Fruit fly (Drosophila melanogaster) whole organism, wandering third instar larva: ENCODE measurements around the gene CG31343.
"Not testable (repeated sequence)": the region's sequence is repeated elsewhere in the genome, so short reads cannot be mapped to it uniquely, and the experiment has no call there.

Experiments used
- Abd-B ChIP-seq: fragments of >200 bp; optimal IDR thresholded peaks from 2 replicates; lab custom pipeline; 2017; ENCODE audit warnings: missing biosample characterization, missing genetic modification characterization
- CG32264 ChIP-seq: fragments of 200-800 bp; sonication (Bioruptor generic); optimal IDR thresholded peaks from 2 replicates; lab custom pipeline; 2016; ENCODE audit warnings: missing biosample characterization, missing genetic modification characterization
- CrebA ChIP-seq: fragments of 200-800 bp; sonication (Bioruptor generic); optimal IDR thresholded peaks from 2 replicates; lab custom pipeline; 2016; ENCODE audit warnings: missing biosample characterization, mild to moderate bottlenecking, missing genetic modification characterization, borderline replicate concordance
- Dfd ChIP-seq: fragments of >200 bp; optimal IDR thresholded peaks from 2 replicates; lab custom pipeline; 2017; ENCODE audit warnings: missing biosample characterization, missing genetic modification characterization
- Dif ChIP-seq: fragments of 200-275, 200-300 bp; sonication (Bioruptor generic); optimal IDR thresholded peaks from 2 replicates; lab custom pipeline; 2018; ENCODE audit warnings: missing biosample characterization, missing genetic modification characterization; ENCODE audit not compliant: partially characterized antibody
- GATAd ChIP-seq: sonication (Bioruptor generic); optimal IDR thresholded peaks from 2 replicates; lab custom pipeline; 2016; ENCODE audit warnings: missing biosample characterization, missing genetic modification characterization
- HLH106 ChIP-seq: fragments of 200-800 bp; optimal IDR thresholded peaks from 3 replicates; lab custom pipeline; 2019; ENCODE audit warnings: missing biosample characterization, mild to moderate bottlenecking, missing genetic modification characterization, moderate library complexity
- Hr78 ChIP-seq: fragments of >200 bp; optimal IDR thresholded peaks from 2 replicates; lab custom pipeline; 2017; ENCODE audit warnings: missing biosample characterization, missing genetic modification characterization
- Hr83 ChIP-seq: fragments of 200-300 bp; sonication (Bioruptor generic); optimal IDR thresholded peaks from 2 replicates; lab custom pipeline; 2016; ENCODE audit warnings: missing biosample characterization, mild to moderate bottlenecking, missing genetic modification characterization, moderate library complexity; ENCODE audit not compliant: poor library complexity, severe bottlenecking
- Jra ChIP-seq: sonication (Bioruptor generic); optimal IDR thresholded peaks from 2 replicates; lab custom pipeline; 2016; ENCODE audit warnings: missing biosample characterization, missing genetic modification characterization
- Mio ChIP-seq: sonication (Bioruptor generic); optimal IDR thresholded peaks from 2 replicates; lab custom pipeline; 2016; ENCODE audit warnings: missing biosample characterization, missing genetic modification characterization
- Myc ChIP-seq: fragments of >200 bp; optimal IDR thresholded peaks from 2 replicates; lab custom pipeline; 2017
- N ChIP-seq: fragments of >200 bp; optimal IDR thresholded peaks from 2 replicates; lab custom pipeline; 2018; ENCODE audit warnings: missing biosample characterization, missing external identifiers, missing genetic modification characterization
- OdsH ChIP-seq: fragments of 200-800 bp; sonication (Bioruptor generic); optimal IDR thresholded peaks from 2 replicates; lab custom pipeline; 2016; ENCODE audit warnings: missing biosample characterization, mild to moderate bottlenecking, missing genetic modification characterization
- Sp1 ChIP-seq: fragments of 200-800 bp; sonication (Bioruptor generic); optimal IDR thresholded peaks from 3 replicates; lab custom pipeline; 2019; ENCODE audit warnings: missing biosample characterization, mild to moderate bottlenecking, missing genetic modification characterization, moderate library complexity
- brk ChIP-seq: fragments of 200-800 bp; sonication (Bioruptor generic); optimal IDR thresholded peaks from 2 replicates; lab custom pipeline; 2016; ENCODE audit warnings: missing biosample characterization, mild to moderate bottlenecking, missing genetic modification characterization
- dl ChIP-seq, 2 experiments: fragments of 175-275, 200-275 bp in 1 of 2; fragments of 200-275 bp in 1 of 2; sonication (Bioruptor generic); optimal IDR thresholded peaks; lab custom pipeline; 2018; ENCODE audit warnings: mild to moderate bottlenecking in 2 of 2, missing biosample characterization in 2 of 2, missing genetic modification characterization in 2 of 2, moderate library complexity in 2 of 2; ENCODE audit not compliant: partially characterized antibody in 2 of 2, insufficient read depth in 1 of 2
- dmrt93B ChIP-seq: fragments of 200-800 bp; sonication (Bioruptor generic); optimal IDR thresholded peaks from 2 replicates; lab custom pipeline; 2018; ENCODE audit warnings: missing biosample characterization, mild to moderate bottlenecking, missing genetic modification characterization
- dsf ChIP-seq: sonication (Bioruptor generic); optimal IDR thresholded peaks from 2 replicates; lab custom pipeline; 2016; ENCODE audit warnings: missing biosample characterization, missing genetic modification characterization, borderline replicate concordance
- ey ChIP-seq: fragments of 200-800 bp; sonication (Bioruptor generic); optimal IDR thresholded peaks from 2 replicates; lab custom pipeline; 2016; ENCODE audit warnings: missing biosample characterization, missing genetic modification characterization
- foxo ChIP-seq, 2 experiments: fragments of 200-800 bp; sonication (Bioruptor generic); optimal IDR thresholded peaks; 2 replicates in 1 of 2; 3 replicates in 1 of 2; lab custom pipeline; 2016 to 2017; ENCODE audit warnings: missing biosample characterization in 2 of 2, missing genetic modification characterization in 2 of 2
- fru ChIP-seq: fragments of 200-800 bp; sonication (Bioruptor generic); optimal IDR thresholded peaks from 3 replicates; lab custom pipeline; 2016; ENCODE audit warnings: missing biosample characterization, mild to moderate bottlenecking, missing genetic modification characterization
- h ChIP-seq: fragments of 200-800 bp; sonication (Bioruptor generic); optimal IDR thresholded peaks from 3 replicates; lab custom pipeline; 2016; ENCODE audit warnings: missing biosample characterization, mild to moderate bottlenecking, missing genetic modification characterization
- jim ChIP-seq: fragments of 175-275, 200-325 bp; sonication (Bioruptor generic); optimal IDR thresholded peaks from 2 replicates; lab custom pipeline; 2016; ENCODE audit warnings: missing biosample characterization, mild to moderate bottlenecking, missing genetic modification characterization
- lola ChIP-seq: fragments of >200 bp; optimal IDR thresholded peaks from 2 replicates; lab custom pipeline; 2017; ENCODE audit warnings: missing biosample characterization, missing genetic modification characterization
- pan ChIP-seq: fragments of >200 bp; optimal IDR thresholded peaks from 2 replicates; lab custom pipeline; 2017
- psq ChIP-seq: fragments of 200-800 bp; sonication (Bioruptor generic); optimal IDR thresholded peaks from 3 replicates; lab custom pipeline; 2017; ENCODE audit warnings: missing biosample characterization, mild to moderate bottlenecking, missing genetic modification characterization, moderate library complexity
- rgr ChIP-seq: fragments of 200-800 bp; sonication (Bioruptor generic); optimal IDR thresholded peaks from 3 replicates; lab custom pipeline; 2016; ENCODE audit warnings: missing biosample characterization, mild to moderate bottlenecking, missing genetic modification characterization
- sv ChIP-seq: fragments of 200-800 bp; sonication (Bioruptor generic); optimal IDR thresholded peaks from 3 replicates; lab custom pipeline; 2016; ENCODE audit warnings: missing biosample characterization, missing genetic modification characterization
- tai ChIP-seq: sonication (Bioruptor generic); optimal IDR thresholded peaks from 2 replicates; lab custom pipeline; 2016; ENCODE audit warnings: missing biosample characterization, missing genetic modification characterization
- usp ChIP-seq: fragments of >200 bp; optimal IDR thresholded peaks from 2 replicates; lab custom pipeline; 2017; ENCODE audit warnings: missing biosample characterization, missing genetic modification characterization

The CG31343 gene

DNA sequence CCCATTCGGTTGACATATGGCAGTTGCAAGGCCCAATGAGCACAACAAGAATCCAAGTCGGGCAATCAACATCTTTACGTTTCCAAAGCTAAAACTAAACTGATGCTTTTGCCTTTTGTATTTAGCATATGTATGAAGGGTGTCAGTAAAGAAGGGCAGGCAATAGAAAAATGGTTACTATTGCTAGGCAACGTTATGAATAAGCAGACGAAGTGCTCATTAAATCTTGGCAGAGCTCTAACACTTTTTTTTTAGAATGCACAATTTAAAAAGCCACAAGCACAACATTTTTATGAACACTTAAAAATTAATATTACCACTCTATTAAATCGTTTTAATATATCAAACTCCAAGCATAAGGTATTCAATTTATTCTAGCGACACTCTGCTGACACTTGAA, 8.9 kb upstream of the CG31343 start, which contains the start of gene Sfp93F:
Gene Sfp93F (minus strand): TSS at position 101 of the 400 bp plus-strand sequence.
- not testable (repeated sequence) for TF ChIP-seq usp, OdsH, fru (GFP tag; lab: Kevin White, UChicago)

DNA sequence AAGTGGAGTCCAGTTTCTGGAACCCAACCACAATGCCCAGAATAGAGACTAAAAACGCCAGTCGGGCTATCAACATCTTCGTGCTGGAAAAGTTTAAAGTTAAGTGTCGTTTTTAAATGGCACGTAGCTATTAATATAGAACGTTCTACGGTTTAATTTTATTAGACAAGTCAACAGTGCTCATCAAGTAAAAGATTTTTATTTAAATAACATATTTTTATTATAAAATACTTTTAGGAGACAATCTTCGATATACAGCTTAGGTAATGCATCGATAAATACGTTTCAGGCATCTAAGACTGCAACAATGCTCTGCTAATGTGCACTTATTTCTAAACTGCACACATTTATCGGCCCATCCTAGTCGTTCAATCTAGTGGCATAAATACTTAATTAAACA, 8.3 kb upstream of the CG31343 start, which contains the start of gene CG42869:
Gene CG42869 (minus strand): TSS at position 101 of the 400 bp plus-strand sequence.
- TF ChIP-seq sv (GFP tag; lab: Kevin White, UChicago) (no peak), foxo (GFP tag; optimal IDR thresholded peaks at IDR 0.05; lab: Kevin White, UChicago) (no peak), CG32264 (GFP tag; lab: Kevin White, UChicago) (no peak), Abd-B (GFP tag; lab: Kevin White, UChicago) (no peak), jim (GFP tag; lab: Kevin White, UChicago) (no peak), Myc (no peak), Sp1 (GFP tag; lab: Kevin White, UChicago) (no peak), dl (GFP tag; optimal IDR thresholded peaks at IDR 0.05; lab: Kevin White, UChicago; ENCODE audit: insufficient read depth in 1 of 2, partially characterized antibody in 2 of 2) (no peak), Jra (GFP tag; lab: Kevin White, UChicago) (no peak), pan (lab: Kevin White, UChicago) (no peak), Hr83 (GFP tag; lab: Kevin White, UChicago) (no peak), rgr (GFP tag; lab: Kevin White, UChicago) (no peak), ey (GFP tag; lab: Kevin White, UChicago) (no peak), Hr78 (GFP tag; lab: Kevin White, UChicago) (no peak), brk (GFP tag; lab: Kevin White, UChicago) (no peak), GATAd (GFP tag; lab: Kevin White, UChicago) (no peak), lola (GFP tag; lab: Kevin White, UChicago) (no peak)
- TF ChIP-seq, all 38 proteins: peak for 0

DNA sequence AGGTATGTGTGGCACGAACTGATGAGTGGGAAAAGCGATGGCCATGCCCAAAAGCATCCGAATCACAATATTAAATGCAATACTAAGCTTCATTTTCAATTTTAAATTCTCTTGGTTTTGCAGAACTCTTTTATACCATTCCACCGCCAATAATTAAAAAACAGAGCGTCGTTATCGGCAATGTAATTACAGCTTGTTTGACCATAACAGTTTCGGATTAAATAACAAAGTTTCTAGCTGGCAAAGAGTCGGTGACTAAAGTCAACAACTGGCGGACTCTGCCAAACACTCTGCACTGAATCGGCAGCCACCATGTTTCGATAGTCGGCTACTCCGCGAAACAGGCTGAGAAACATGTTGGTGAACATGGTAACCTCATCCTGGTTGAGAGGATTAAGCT, 7.8 kb upstream of the CG31343 start, which contains the start of gene CG42870:
Gene CG42870 (minus strand): TSS at position 101 of the 400 bp plus-strand sequence.
- no peak for TF ChIP-seq OdsH (GFP tag; lab: Kevin White, UChicago)
- no peak for TF ChIP-seq Abd-B (GFP tag; lab: Kevin White, UChicago)
- TF ChIP-seq usp (GFP tag; lab: Kevin White, UChicago): no peak
- no peak for TF ChIP-seq HLH106 (tag; lab: Kevin White, UChicago)
- TF ChIP-seq Myc: no peak
- TF ChIP-seq N (GFP tag; lab: Kevin White, UChicago): no peak
- no peak for TF ChIP-seq dsf
- no peak for TF ChIP-seq Mio
- TF ChIP-seq h (GFP tag; lab: Kevin White, UChicago): no peak
- no peak for TF ChIP-seq Dif
- TF ChIP-seq Hr78 (GFP tag; lab: Kevin White, UChicago): no peak

DNA sequence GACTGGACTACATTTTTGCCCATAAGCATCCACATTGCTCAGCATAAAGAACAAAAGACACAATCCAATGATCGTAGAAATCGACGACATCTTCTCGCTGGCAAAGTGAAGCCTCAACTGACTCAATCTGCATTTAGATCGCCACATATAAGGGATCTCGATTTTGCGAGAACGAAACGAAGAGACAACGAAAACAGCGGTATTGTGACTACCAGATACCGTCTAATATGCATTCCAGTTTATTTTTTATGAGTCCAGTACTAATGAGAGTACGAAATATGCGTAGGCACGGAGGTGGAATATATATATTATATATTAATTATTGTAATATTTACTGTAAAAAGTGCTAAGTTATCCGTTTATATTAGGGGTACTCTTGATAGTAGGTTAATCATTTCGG, 6.1 kb upstream of the CG31343 start, which contains the start of gene CG34034:
Gene CG34034 (minus strand): TSS at position 101 of the 400 bp plus-strand sequence.
- TF ChIP-seq GATAd (GFP tag; lab: Kevin White, UChicago) (no peak), foxo (GFP tag; optimal IDR thresholded peaks at IDR 0.05; lab: Kevin White, UChicago) (no peak), CrebA (no peak), h (GFP tag; lab: Kevin White, UChicago) (no peak), Hr83 (GFP tag; lab: Kevin White, UChicago) (no peak), OdsH (GFP tag; lab: Kevin White, UChicago) (no peak), sv (GFP tag; lab: Kevin White, UChicago) (no peak), tai (GFP tag; lab: Kevin White, UChicago) (no peak), HLH106 (tag; lab: Kevin White, UChicago) (no peak), dmrt93B (no peak), Dfd (GFP tag; lab: Kevin White, UChicago) (no peak), ey (GFP tag; lab: Kevin White, UChicago) (no peak), lola (GFP tag; lab: Kevin White, UChicago) (no peak), dl (GFP tag; optimal IDR thresholded peaks at IDR 0.05; lab: Kevin White, UChicago; ENCODE audit: insufficient read depth in 1 of 2, partially characterized antibody in 2 of 2) (no peak), usp (GFP tag; lab: Kevin White, UChicago) (no peak), brk (GFP tag; lab: Kevin White, UChicago) (no peak), pan (lab: Kevin White, UChicago) (no peak), Jra (GFP tag; lab: Kevin White, UChicago) (no peak), psq (GFP tag; lab: Kevin White, UChicago) (no peak), Abd-B (GFP tag; lab: Kevin White, UChicago) (no peak)
